Fruit fly (Drosophila melanogaster) whole organism, embryonic: ENCODE data around the gene CG34325.

Experiments used
- Bdp1 ChIP-seq: fragments of 200-800 bp; sonication (Bioruptor generic); optimal IDR thresholded peaks from 3 replicates; lab custom pipeline; 2016; ENCODE audit warnings: missing biosample characterization, missing genetic modification characterization
- Bgb ChIP-seq: fragments of 200-800 bp; sonication (Bioruptor generic); IDR thresholded peaks from 2 replicates; pipeline ENCODE4 v1.3.6; 2022; ENCODE audit warnings: missing biosample characterization, missing genetic modification characterization; ENCODE audit not compliant: partially characterized antibody
- Bteb2 ChIP-seq: fragments of 200-800 bp; sonication (Bioruptor generic); optimal IDR thresholded peaks from 2 replicates; lab custom pipeline; 2016; ENCODE audit warnings: missing biosample characterization, missing genetic modification characterization
- CG1024 ChIP-seq: fragments of 200-800 bp; sonication (Bioruptor generic); IDR thresholded peaks from 2 replicates; pipeline ENCODE4 v1.3.6; 2022; ENCODE audit warnings: missing biosample characterization, missing genetic modification characterization
- CG10543 ChIP-seq: fragments of 200-800 bp; sonication (Bioruptor generic); optimal IDR thresholded peaks from 3 replicates; lab custom pipeline; 2017; ENCODE audit warnings: missing biosample characterization, mild to moderate bottlenecking, missing genetic modification characterization, moderate library complexity
- CG11093 ChIP-seq: fragments of 200-800 bp; sonication (Bioruptor generic); IDR thresholded peaks from 3 replicates; pipeline ENCODE4 v1.3.6; 2022; ENCODE audit warnings: missing biosample characterization, missing genetic modification characterization
- CG11696 ChIP-seq: fragments of 200-800 bp; sonication (Bioruptor generic); IDR thresholded peaks from 2 replicates; pipeline ENCODE4 v1.3.6; 2022; ENCODE audit warnings: missing biosample characterization, missing genetic modification characterization
- CG12219 ChIP-seq: fragments of 200-800 bp; sonication (Bioruptor generic); optimal IDR thresholded peaks from 3 replicates; lab custom pipeline; 2018; ENCODE audit warnings: missing biosample characterization, mild to moderate bottlenecking, missing genetic modification characterization
- CG1233 ChIP-seq: fragments of 200-800 bp; sonication (Bioruptor generic); optimal IDR thresholded peaks from 4 replicates; lab custom pipeline; 2018; ENCODE audit warnings: missing biosample characterization, mild to moderate bottlenecking, missing genetic modification characterization
- CG17328 ChIP-seq: fragments of 200-800 bp; sonication (Bioruptor generic); IDR thresholded peaks from 2 replicates; pipeline ENCODE4 v1.3.6; 2022; ENCODE audit warnings: missing biosample characterization, missing genetic modification characterization
- CG31365 ChIP-seq: fragments of 200-800 bp; sonication (Bioruptor generic); optimal IDR thresholded peaks from 2 replicates; lab custom pipeline; 2018; ENCODE audit warnings: missing biosample characterization, mild to moderate bottlenecking, missing genetic modification characterization
- CG31441 ChIP-seq: fragments of 200-800 bp; sonication (Bioruptor generic); IDR thresholded peaks from 2 replicates; pipeline ENCODE4 v1.3.6; 2022; ENCODE audit warnings: missing biosample characterization, missing genetic modification characterization
- CG32772 ChIP-seq: fragments of 200-800 bp; sonication (Bioruptor generic); IDR thresholded peaks from 2 replicates; pipeline ENCODE4 v1.3.6; 2022; ENCODE audit warnings: missing biosample characterization, missing genetic modification characterization
- CG3838 ChIP-seq: fragments of 200-800 bp; sonication (Bioruptor generic); optimal IDR thresholded peaks from 3 replicates; lab custom pipeline; 2016; ENCODE audit warnings: missing biosample characterization, missing genetic modification characterization
- CG4424 ChIP-seq: fragments of 200-800 bp; sonication (Bioruptor generic); optimal IDR thresholded peaks from 3 replicates; lab custom pipeline; 2016; ENCODE audit warnings: missing biosample characterization, missing genetic modification characterization
- CG5180 ChIP-seq: fragments of 200-800 bp; sonication (Bioruptor generic); optimal IDR thresholded peaks from 3 replicates; lab custom pipeline; 2017; ENCODE audit warnings: missing biosample characterization, missing genetic modification characterization, mild to moderate bottlenecking, moderate library complexity, missing genetic modification reagents
- CG9817 ChIP-seq: fragments of 200-800 bp; sonication (Bioruptor generic); optimal IDR thresholded peaks from 2 replicates; lab custom pipeline; 2018; ENCODE audit warnings: missing biosample characterization, mild to moderate bottlenecking, missing genetic modification characterization, moderate library complexity
- CrebB ChIP-seq: fragments of 200-800 bp; sonication (Bioruptor generic); optimal IDR thresholded peaks from 3 replicates; lab custom pipeline; 2018; ENCODE audit warnings: missing biosample characterization, mild to moderate bottlenecking, missing genetic modification characterization
- D19B ChIP-seq: fragments of 200-800 bp; sonication (Bioruptor generic); optimal IDR thresholded peaks from 2 replicates; lab custom pipeline; 2017; ENCODE audit warnings: missing biosample characterization, mild to moderate bottlenecking, missing genetic modification characterization
- E2f2 ChIP-seq: fragments of 200-800 bp; sonication (Bioruptor generic); IDR thresholded peaks from 2 replicates; pipeline ENCODE4 v1.3.6; 2022; ENCODE audit warnings: missing biosample characterization, missing genetic modification characterization
- HHEX ChIP-seq: fragments of 200-800 bp; sonication (Bioruptor generic); optimal IDR thresholded peaks from 3 replicates; lab custom pipeline; 2017; ENCODE audit warnings: missing biosample characterization, mild to moderate bottlenecking, missing genetic modification characterization, missing genetic modification reagents
- Meics ChIP-seq: fragments of 200-800 bp; sonication (Bioruptor generic); optimal IDR thresholded peaks from 2 replicates; lab custom pipeline; 2017; ENCODE audit warnings: missing biosample characterization, mild to moderate bottlenecking, missing genetic modification characterization
- Poxn ChIP-seq: fragments of 200-800 bp; sonication (Bioruptor generic); IDR thresholded peaks from 2 replicates; pipeline ENCODE4 v1.3.6; 2022; ENCODE audit warnings: missing biosample characterization, missing genetic modification characterization
- Six4 ChIP-seq: fragments of 200-800 bp; sonication (Bioruptor generic); optimal IDR thresholded peaks from 2 replicates; lab custom pipeline; 2016; ENCODE audit warnings: missing biosample characterization, missing genetic modification characterization
- Trl ChIP-seq, 3 experiments: fragments of >200 bp in 2 of 3; fragments of 200-800 bp in 1 of 3; sonication (Bioruptor generic) in 1 of 3; optimal IDR thresholded peaks; 2 replicates in 1 of 3; 3 replicates in 2 of 3; lab custom pipeline; 2016 to 2017; ENCODE audit warnings: missing biosample characterization in 1 of 3, missing genetic modification characterization in 1 of 3
- al ChIP-seq: fragments of 200-800 bp; sonication (Bioruptor generic); IDR thresholded peaks from 2 replicates; pipeline ENCODE4 v1.3.6; 2022; ENCODE audit warnings: missing biosample characterization, missing genetic modification characterization
- aop ChIP-seq: fragments of 200-800 bp; sonication (Bioruptor generic); IDR thresholded peaks from 2 replicates; pipeline ENCODE4 v1.3.6; 2022; ENCODE audit warnings: missing biosample characterization, missing genetic modification characterization
- ase ChIP-seq: fragments of 200-800 bp; sonication (Bioruptor generic); IDR thresholded peaks from 3 replicates; pipeline ENCODE4 v1.3.6; 2022; ENCODE audit warnings: missing biosample characterization, missing genetic modification characterization
- bab2 ChIP-seq: fragments of 200-800 bp; sonication (Bioruptor generic); optimal IDR thresholded peaks from 2 replicates; lab custom pipeline; 2016; ENCODE audit warnings: missing biosample characterization, missing genetic modification characterization
- crol ChIP-seq: fragments of 200-800 bp; sonication (Bioruptor generic); IDR thresholded peaks from 2 replicates; pipeline ENCODE4 v1.3.6; 2022; ENCODE audit warnings: missing biosample characterization, missing genetic modification characterization
- dan ChIP-seq: fragments of 200-800 bp; sonication (Bioruptor generic); IDR thresholded peaks from 2 replicates; pipeline ENCODE4 v1.3.6; 2022; ENCODE audit warnings: missing biosample characterization, missing genetic modification characterization
- eve ChIP-seq, 2 experiments: fragments of >200 bp; optimal IDR thresholded peaks; 2 replicates each; lab custom pipeline; 2017; ENCODE audit warnings: missing biosample characterization in 2 of 2, missing genetic modification characterization in 2 of 2
- gce ChIP-seq: fragments of 200-800 bp; sonication (Bioruptor generic); IDR thresholded peaks from 3 replicates; pipeline ENCODE4 v1.3.6; 2022; ENCODE audit warnings: missing biosample characterization, missing genetic modification characterization
- gcm ChIP-seq: fragments of 200-800 bp; sonication (Bioruptor generic); optimal IDR thresholded peaks from 2 replicates; lab custom pipeline; 2019; ENCODE audit warnings: missing biosample characterization, mild to moderate bottlenecking, missing genetic modification characterization, moderate library complexity
- gro ChIP-seq: fragments of 200-800 bp; sonication (Bioruptor generic); optimal IDR thresholded peaks from 2 replicates; lab custom pipeline; 2016; ENCODE audit warnings: missing biosample characterization, missing genetic modification characterization
- insv ChIP-seq, 2 experiments: fragments of 200-800 bp; sonication (Bioruptor generic); optimal IDR thresholded peaks; 3 replicates each; lab custom pipeline; 2016 to 2018; ENCODE audit warnings: missing biosample characterization in 2 of 2, missing genetic modification characterization in 2 of 2
- nerfin-2 ChIP-seq: fragments of 200-800 bp; sonication (Bioruptor generic); IDR thresholded peaks from 2 replicates; pipeline ENCODE4 v1.3.6; 2022; ENCODE audit warnings: missing biosample characterization, missing genetic modification characterization; ENCODE audit not compliant: partially characterized antibody
- onecut ChIP-seq: fragments of 200-800 bp; sonication (Bioruptor generic); IDR thresholded peaks from 2 replicates; pipeline ENCODE4 v1.3.6; 2022; ENCODE audit warnings: missing biosample characterization, missing genetic modification characterization
- pb ChIP-seq: fragments of 200-800 bp; sonication (Bioruptor generic); optimal IDR thresholded peaks from 3 replicates; lab custom pipeline; 2016; ENCODE audit warnings: missing biosample characterization, missing genetic modification characterization
- pita ChIP-seq: fragments of 200-800 bp; sonication (Bioruptor generic); optimal IDR thresholded peaks from 2 replicates; lab custom pipeline; 2017; ENCODE audit warnings: missing biosample characterization, mild to moderate bottlenecking, missing genetic modification characterization
- pnt ChIP-seq: fragments of 200-800 bp; sonication (Bioruptor generic); optimal IDR thresholded peaks from 3 replicates; lab custom pipeline; 2016; ENCODE audit warnings: missing biosample characterization, missing genetic modification characterization
- run ChIP-seq: fragments of 200-800 bp; sonication (Bioruptor generic); optimal IDR thresholded peaks from 3 replicates; lab custom pipeline; 2018; ENCODE audit warnings: missing biosample characterization, mild to moderate bottlenecking, missing genetic modification characterization
- scrt ChIP-seq: fragments of 200-800 bp; sonication (Bioruptor generic); optimal IDR thresholded peaks from 2 replicates; lab custom pipeline; 2018; ENCODE audit warnings: missing biosample characterization, mild to moderate bottlenecking, missing genetic modification characterization, moderate library complexity
- tgo ChIP-seq: fragments of 200-800 bp; sonication (Bioruptor generic); IDR thresholded peaks from 3 replicates; pipeline ENCODE4 v1.3.6; 2022; ENCODE audit warnings: missing biosample characterization, missing genetic modification characterization
- trem ChIP-seq: fragments of 200-800 bp; optimal IDR thresholded peaks from 3 replicates; lab custom pipeline; 2019; ENCODE audit warnings: missing biosample characterization, mild to moderate bottlenecking, missing genetic modification characterization, moderate library complexity
- unpg ChIP-seq: fragments of 200-800 bp; sonication (Bioruptor generic); optimal IDR thresholded peaks from 3 replicates; lab custom pipeline; 2018; ENCODE audit warnings: missing biosample characterization, mild to moderate bottlenecking, missing genetic modification characterization, moderate library complexity
- usp ChIP-seq: fragments of >200 bp; optimal IDR thresholded peaks from 2 replicates; lab custom pipeline; 2017; ENCODE audit warnings: missing biosample characterization, missing genetic modification characterization
- wdn ChIP-seq: fragments of 200-800 bp; sonication (Bioruptor generic); IDR thresholded peaks from 2 replicates; pipeline ENCODE4 v1.3.6; 2022; ENCODE audit warnings: missing biosample characterization, missing genetic modification characterization
- wor ChIP-seq: fragments of 200-800 bp; sonication (Bioruptor generic); IDR thresholded peaks from 2 replicates; pipeline ENCODE4 v1.3.6; 2022; ENCODE audit warnings: missing biosample characterization, missing genetic modification characterization

The CG34325 gene

DNA sequence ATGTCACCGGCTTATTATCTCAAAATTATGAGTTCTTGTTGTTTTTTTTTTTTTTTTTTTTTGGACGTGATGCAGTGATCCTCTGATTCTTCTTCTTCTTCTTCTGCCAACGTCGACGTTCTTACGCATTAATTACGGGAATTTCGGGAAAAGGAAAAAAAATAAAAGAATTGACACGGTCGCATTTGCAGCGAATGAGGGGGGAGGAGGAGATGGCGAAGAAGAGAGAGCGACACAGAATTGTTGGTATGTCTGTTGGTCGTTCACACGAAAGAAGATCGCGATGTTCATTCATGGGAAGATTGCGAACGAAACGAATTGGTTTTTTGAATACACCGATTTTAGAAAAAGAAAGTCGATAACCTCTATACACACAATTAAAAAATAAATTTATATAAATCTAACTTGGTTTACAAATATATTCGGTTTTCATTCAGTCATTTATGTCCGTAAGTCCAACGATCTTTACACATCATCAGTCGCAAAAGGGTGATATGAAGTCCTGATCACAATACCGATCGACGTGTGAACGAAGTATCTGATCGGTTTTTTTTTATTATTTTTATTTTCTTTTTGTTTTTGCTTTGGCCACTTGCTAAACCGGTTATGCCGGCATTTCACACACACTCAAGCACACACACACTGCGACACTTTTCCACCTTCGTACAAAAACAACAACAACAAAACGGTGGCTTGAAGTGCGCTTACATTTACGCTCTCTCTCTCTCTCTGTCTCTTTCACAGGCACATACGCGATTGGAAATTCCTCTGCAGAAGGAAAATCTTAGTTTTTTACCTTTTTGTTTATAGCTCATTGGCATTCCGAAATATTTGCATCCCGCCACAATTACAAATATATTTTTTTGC, 29.7 kb upstream of the CG34325 start (continued):
- TF ChIP-seq E2f2 (GFP tag; lab: Robert Waterston, UW) (no peak), pita (GFP tag; lab: Kevin White, UChicago) (no peak), CG31441 (peak; percentile 87), eve (GFP tag; optimal IDR thresholded peaks at IDR 0.05; lab: Kevin White, UChicago) (peak in 1 of 2 experiments; percentile 89), Bdp1 (GFP tag; lab: Kevin White, UChicago) (peak; percentile 30), aop (GFP tag; lab: Robert Waterston, UW) (no peak), Meics (GFP tag; lab: Kevin White, UChicago) (peak; percentile 74), CG5180 (GFP tag; lab: Kevin White, UChicago) (peak; percentile 57), bab2 (no peak), onecut (peak; percentile 55), scrt (GFP tag; lab: Kevin White, UChicago) (peak; percentile 73), pnt (GFP tag; lab: Kevin White, UChicago) (no peak), Trl (optimal IDR thresholded peaks at IDR 0.05; lab: Kevin White, UChicago) (peak in 1 of 2 experiments; percentile 48), Trl (GFP tag; optimal IDR thresholded peaks at IDR 0.05; lab: Kevin White, UChicago) (no peak), CG11696 (GFP tag; lab: Robert Waterston, UW) (peak; percentile 15; the same call in 1 of the 2 replicates), CG32772 (GFP tag; lab: Robert Waterston, UW) (no peak), CG9817 (tag; lab: Kevin White, UChicago) (peak; percentile 56), CG1024 (GFP tag; lab: Robert Waterston, UW) (no peak), CG3838 (peak; percentile 15), CG17328 (GFP tag; lab: Robert Waterston, UW) (peak; percentile 53), CG12219 (GFP tag; lab: Kevin White, UChicago) (peak; percentile 75), wor (GFP tag; lab: Robert Waterston, UW) (peak; percentile 26; the same call in 1 of the 2 replicates), insv (GFP tag; optimal IDR thresholded peaks at IDR 0.05; lab: Kevin White, UChicago) (peak in 1 of 2 experiments; percentile 28), unpg (GFP tag; lab: Kevin White, UChicago) (peak; percentile 79), al (no peak), CG4424 (peak; percentile 71), CrebB (tag; lab: Kevin White, UChicago) (peak; percentile 62), CG1233 (peak; percentile 63), Poxn (GFP tag; lab: Robert Waterston, UW) (no peak), crol (peak; percentile 65), wdn (GFP tag; lab: Robert Waterston, UW) (no peak), run (tag; lab: Kevin White, UChicago) (peak; percentile 48), nerfin-2 (GFP tag; lab: Robert Waterston, UW) (no peak), CG11093 (GFP tag; lab: Robert Waterston, UW) (no peak), Bteb2 (GFP tag; lab: Kevin White, UChicago) (peak; percentile 13), gcm (GFP tag; lab: Kevin White, UChicago) (peak; percentile 77), Bgb (GFP tag; lab: Robert Waterston, UW) (no peak), gce (GFP tag; lab: Robert Waterston, UW) (no peak; the same call in 2 of the 3 replicates), Six4 (GFP tag; lab: Kevin White, UChicago) (peak; percentile 48), usp (GFP tag; lab: Kevin White, UChicago) (no peak), gro (GFP tag; lab: Kevin White, UChicago) (peak; percentile 50), ase (no peak), tgo (GFP tag; lab: Robert Waterston, UW) (peak; percentile 47; the same call in 1 of the 3 replicates), CG10543 (GFP tag; lab: Kevin White, UChicago) (peak; percentile 68), pb (GFP tag; lab: Kevin White, UChicago) (no peak), trem (peak; percentile 68), HHEX (peak; percentile 75), dan (no peak), D19B (GFP tag; lab: Kevin White, UChicago) (peak; percentile 15), CG31365 (peak; percentile 9)
